Worm (Caenorhabditis elegans) whole organism, mixed stage, embryonic: ENCODE results near the gene Y38C1BA.1.

Experiments
- ceh-43 ChIP-seq: fragments of 200-800 bp; sonication (Bioruptor generic); optimal IDR thresholded peaks from 2 replicates; lab custom pipeline; 2018; ENCODE audit warnings: mild to moderate bottlenecking, missing genetic modification characterization, moderate library complexity, missing compliant biosample characterization
- elt-1 ChIP-seq: sonication (generic microtip); optimal IDR thresholded peaks from 2 replicates; lab custom pipeline; 2017; ENCODE audit warnings: missing genetic modification characterization, mild to moderate bottlenecking, missing compliant biosample characterization, antibody characterized with exemption, moderate library complexity, borderline replicate concordance; ENCODE audit not compliant: insufficient read depth
- snpc-4 ChIP-seq: fragments of 150-350 bp; optimal IDR thresholded peaks from 2 replicates; lab custom pipeline; 2014; ENCODE audit warnings: missing biosample characterization, missing genetic modification characterization
- sptf-1 ChIP-seq: sonication (generic microtip); optimal IDR thresholded peaks from 2 replicates; lab custom pipeline; 2017; ENCODE audit warnings: mild to moderate bottlenecking, missing genetic modification characterization, moderate library complexity, missing compliant biosample characterization
- unc-39 ChIP-seq: fragments of 150-350 bp; optimal IDR thresholded peaks from 2 replicates; lab custom pipeline; 2014; ENCODE audit warnings: missing biosample characterization, missing genetic modification characterization
- unc-62 ChIP-seq: fragments of 150-350 bp; optimal IDR thresholded peaks from 2 replicates; lab custom pipeline; 2014; ENCODE audit warnings: missing biosample characterization, missing genetic modification reagents, missing genetic modification characterization

ce11 chrIV:1818467-1819076 lies 14.8 kb upstream of the Y38C1BA.1 start:
- TF ChIP-seq ceh-43 (no peak), unc-39 (tag; lab: Kevin White, UChicago) (no peak), elt-1 (tag; lab: Kevin White, UChicago) (no peak), snpc-4 (tag; lab: Kevin White, UChicago) (no peak), unc-62 (GFP tag; lab: Kevin White, UChicago) (no peak), sptf-1 (tag; lab: Kevin White, UChicago) (no peak)
